Worm (Caenorhabditis elegans): ENCODE results near the gene F07A11.5.

- TF ChIP-seq ztf-23 (GFP tag; IDR thresholded peaks at IDR 0.05) (no peak), tab-1 (GFP tag; IDR thresholded peaks at IDR 0.05) (no peak), ref-1 (GFP tag; conservative IDR thresholded peaks at IDR 0.05) (no peak), flt-1 (GFP tag; IDR thresholded peaks at IDR 0.05) (no peak), T22C8.4 (GFP tag; IDR thresholded peaks at IDR 0.05) (no peak), klf-2 (GFP tag; conservative IDR thresholded peaks at IDR 0.05) (no peak), ztf-29 (GFP tag; IDR thresholded peaks at IDR 0.05) (no peak)
Measured at ce11 chrII:11578327-11578726, 33.8 kb upstream of the F07A11.5 start, which contains the start of gene smc-6.
